Fruit fly (Drosophila melanogaster) whole organism, embryonic: Measurements from ENCODE around the gene Glut4EF.

Experiments
- CG10147 ChIP-seq: fragments of 200-800 bp; sonication (Bioruptor generic); optimal IDR thresholded peaks from 2 replicates; lab custom pipeline; 2019; ENCODE audit warnings: missing biosample characterization, mild to moderate bottlenecking, missing genetic modification characterization, moderate library complexity
- CG10209 ChIP-seq: fragments of 200-800 bp; sonication (Bioruptor generic); optimal IDR thresholded peaks from 3 replicates; lab custom pipeline; 2017; ENCODE audit warnings: missing biosample characterization, mild to moderate bottlenecking, missing genetic modification characterization, missing genetic modification reagents
- CG10654 ChIP-seq: fragments of 200-800 bp; sonication (Bioruptor generic); optimal IDR thresholded peaks from 2 replicates; lab custom pipeline; 2016; ENCODE audit warnings: missing biosample characterization, missing genetic modification characterization
- CG10959 ChIP-seq: fragments of 200-800 bp; sonication (Bioruptor generic); IDR thresholded peaks from 2 replicates; pipeline ENCODE4 v1.3.6; 2022; ENCODE audit warnings: missing biosample characterization, missing genetic modification characterization
- CG10979 ChIP-seq: fragments of 200-800 bp; sonication (Bioruptor generic); optimal IDR thresholded peaks from 2 replicates; lab custom pipeline; 2018; ENCODE audit warnings: missing biosample characterization, mild to moderate bottlenecking, missing genetic modification characterization, moderate library complexity
- CG11723 ChIP-seq: fragments of 200-800 bp; sonication (Bioruptor generic); optimal IDR thresholded peaks from 2 replicates; lab custom pipeline; 2017; ENCODE audit warnings: missing biosample characterization, mild to moderate bottlenecking, missing genetic modification characterization
- CG12391 ChIP-seq: fragments of 200-800 bp; sonication (Bioruptor generic); optimal IDR thresholded peaks from 3 replicates; lab custom pipeline; 2018; ENCODE audit warnings: missing biosample characterization, mild to moderate bottlenecking, missing genetic modification characterization, moderate library complexity
- CG12769 ChIP-seq: fragments of 200-800 bp; sonication (Bioruptor generic); optimal IDR thresholded peaks from 2 replicates; lab custom pipeline; 2019; ENCODE audit warnings: missing biosample characterization, mild to moderate bottlenecking, missing genetic modification characterization, moderate library complexity
- CG13624 ChIP-seq: fragments of 200-800 bp; sonication (Bioruptor generic); optimal IDR thresholded peaks from 2 replicates; lab custom pipeline; 2016; ENCODE audit warnings: missing biosample characterization, missing genetic modification characterization
- CG13775 ChIP-seq: fragments of 200-800 bp; sonication (Bioruptor generic); optimal IDR thresholded peaks from 3 replicates; lab custom pipeline; 2017; ENCODE audit warnings: missing biosample characterization, mild to moderate bottlenecking, missing genetic modification characterization
- CG15696 ChIP-seq: fragments of 200-800 bp; sonication (Bioruptor generic); optimal IDR thresholded peaks from 2 replicates; lab custom pipeline; 2019; ENCODE audit warnings: missing biosample characterization, mild to moderate bottlenecking, missing genetic modification characterization, moderate library complexity
- CG1647 ChIP-seq: fragments of 200-800 bp; sonication (Bioruptor generic); optimal IDR thresholded peaks from 3 replicates; lab custom pipeline; 2016; ENCODE audit warnings: missing biosample characterization, missing genetic modification characterization
- CG17568 ChIP-seq: fragments of 200-800 bp; sonication (Bioruptor generic); optimal IDR thresholded peaks from 2 replicates; lab custom pipeline; 2018; ENCODE audit warnings: missing biosample characterization, mild to moderate bottlenecking, missing genetic modification characterization, moderate library complexity
- CG2199 ChIP-seq: fragments of 200-800 bp; sonication (Bioruptor generic); IDR thresholded peaks from 3 replicates; pipeline ENCODE4 v1.3.6; 2022; ENCODE audit warnings: missing biosample characterization, missing genetic modification characterization
- CG32767 ChIP-seq: fragments of 200-800 bp; sonication (Bioruptor generic); IDR thresholded peaks from 2 replicates; pipeline ENCODE4 v1.3.6; 2022; ENCODE audit warnings: missing biosample characterization, missing genetic modification characterization
- CG32772 ChIP-seq: fragments of 200-800 bp; sonication (Bioruptor generic); IDR thresholded peaks from 2 replicates; pipeline ENCODE4 v1.3.6; 2022; ENCODE audit warnings: missing biosample characterization, missing genetic modification characterization
- CG5180 ChIP-seq: fragments of 200-800 bp; sonication (Bioruptor generic); optimal IDR thresholded peaks from 3 replicates; lab custom pipeline; 2017; ENCODE audit warnings: missing biosample characterization, missing genetic modification characterization, mild to moderate bottlenecking, moderate library complexity, missing genetic modification reagents
- CG6813 ChIP-seq: fragments of 200-800 bp; sonication (Bioruptor generic); optimal IDR thresholded peaks from 2 replicates; lab custom pipeline; 2017; ENCODE audit warnings: missing biosample characterization, missing genetic modification characterization, mild to moderate bottlenecking, moderate library complexity, missing genetic modification reagents
- CG7372 ChIP-seq: fragments of 200-800 bp; sonication (Bioruptor generic); IDR thresholded peaks from 2 replicates; pipeline ENCODE4 v1.3.6; 2022; ENCODE audit warnings: missing biosample characterization, missing genetic modification characterization
- CG7556 ChIP-seq: fragments of 200-800 bp; sonication (Bioruptor generic); optimal IDR thresholded peaks from 2 replicates; lab custom pipeline; 2017; ENCODE audit warnings: missing biosample characterization, mild to moderate bottlenecking, missing genetic modification characterization
- CG7963 ChIP-seq: fragments of 200-800 bp; sonication (Bioruptor generic); IDR thresholded peaks from 3 replicates; pipeline ENCODE4 v1.3.6; 2022; ENCODE audit warnings: missing biosample characterization, missing genetic modification characterization; ENCODE audit not compliant: partially characterized antibody
- CG8388 ChIP-seq: fragments of 200-800 bp; sonication (Bioruptor generic); optimal IDR thresholded peaks from 2 replicates; lab custom pipeline; 2019; ENCODE audit warnings: missing biosample characterization, mild to moderate bottlenecking, missing genetic modification characterization, moderate library complexity
- CG9727 ChIP-seq: fragments of 200-800 bp; sonication (Bioruptor generic); optimal IDR thresholded peaks from 3 replicates; lab custom pipeline; 2017; ENCODE audit warnings: missing biosample characterization, mild to moderate bottlenecking, missing genetic modification characterization
- CG9817 ChIP-seq: fragments of 200-800 bp; sonication (Bioruptor generic); optimal IDR thresholded peaks from 2 replicates; lab custom pipeline; 2018; ENCODE audit warnings: missing biosample characterization, mild to moderate bottlenecking, missing genetic modification characterization, moderate library complexity
- CkIIα-i1 ChIP-seq: fragments of 200-800 bp; sonication (Bioruptor generic); IDR thresholded peaks from 2 replicates; pipeline ENCODE4 v1.3.6; 2022; ENCODE audit warnings: missing biosample characterization, missing genetic modification characterization
- Dip3 ChIP-seq: fragments of 200-800 bp; sonication (Bioruptor generic); optimal IDR thresholded peaks from 3 replicates; lab custom pipeline; 2016; ENCODE audit warnings: missing biosample characterization, missing genetic modification characterization
- Lpt ChIP-seq: fragments of >200 bp; optimal IDR thresholded peaks from 2 replicates; lab custom pipeline; 2018; ENCODE audit warnings: missing biosample characterization, missing genetic modification characterization
- Max ChIP-seq: fragments of 200-800 bp; sonication (Bioruptor generic); optimal IDR thresholded peaks from 2 replicates; lab custom pipeline; 2016; ENCODE audit warnings: missing biosample characterization, mild to moderate bottlenecking, missing genetic modification characterization
- NC2α ChIP-seq: fragments of 200-800 bp; sonication (Bioruptor generic); optimal IDR thresholded peaks from 2 replicates; lab custom pipeline; 2016; ENCODE audit warnings: missing biosample characterization, missing genetic modification characterization
- Rfx ChIP-seq: fragments of 200-800 bp; sonication (Bioruptor generic); IDR thresholded peaks from 2 replicates; pipeline ENCODE4 v1.3.6; 2022; ENCODE audit warnings: missing biosample characterization, missing genetic modification characterization
- Sox100B ChIP-seq: fragments of 200-800 bp; sonication (Bioruptor generic); optimal IDR thresholded peaks from 3 replicates; lab custom pipeline; 2018; ENCODE audit warnings: missing biosample characterization, mild to moderate bottlenecking, missing genetic modification characterization
- Xbp1 ChIP-seq: fragments of 200-800 bp; sonication (Bioruptor generic); optimal IDR thresholded peaks from 3 replicates; lab custom pipeline; 2016; ENCODE audit warnings: missing biosample characterization, mild to moderate bottlenecking, missing genetic modification characterization
- ab ChIP-seq: fragments of 200-800 bp; sonication (Bioruptor generic); optimal IDR thresholded peaks from 2 replicates; lab custom pipeline; 2016; ENCODE audit warnings: missing biosample characterization, missing genetic modification characterization
- ap ChIP-seq: fragments of 200-800 bp; sonication (Bioruptor generic); IDR thresholded peaks from 2 replicates; pipeline ENCODE4 v1.3.6; 2022; ENCODE audit warnings: missing biosample characterization, missing genetic modification characterization
- bowl ChIP-seq: fragments of 200-800 bp; sonication (Bioruptor generic); IDR thresholded peaks from 2 replicates; pipeline ENCODE4 v1.3.6; 2022; ENCODE audit warnings: missing biosample characterization, missing genetic modification characterization
- chm ChIP-seq: fragments of 200-800 bp; sonication (Bioruptor generic); IDR thresholded peaks from 2 replicates; pipeline ENCODE4 v1.3.6; 2022; ENCODE audit warnings: missing biosample characterization, missing genetic modification characterization
- corto ChIP-seq: fragments of 200-800 bp; sonication (Bioruptor generic); optimal IDR thresholded peaks from 2 replicates; lab custom pipeline; 2016; ENCODE audit warnings: missing biosample characterization, mild to moderate bottlenecking, missing genetic modification characterization, moderate library complexity
- dan ChIP-seq: fragments of 200-800 bp; sonication (Bioruptor generic); IDR thresholded peaks from 2 replicates; pipeline ENCODE4 v1.3.6; 2022; ENCODE audit warnings: missing biosample characterization, missing genetic modification characterization
- danr ChIP-seq: fragments of 200-800 bp; sonication (Bioruptor generic); IDR thresholded peaks from 2 replicates; pipeline ENCODE4 v1.3.6; 2022; ENCODE audit warnings: missing biosample characterization, missing genetic modification characterization
- dati ChIP-seq: fragments of 200-800 bp; sonication (Bioruptor generic); IDR thresholded peaks from 2 replicates; pipeline ENCODE4 v1.3.6; 2022; ENCODE audit warnings: missing biosample characterization, missing genetic modification characterization
- dimm ChIP-seq: fragments of 200-800 bp; sonication (Bioruptor generic); IDR thresholded peaks from 2 replicates; pipeline ENCODE4 v1.3.6; 2022; ENCODE audit warnings: missing biosample characterization, missing genetic modification characterization
- ems ChIP-seq: fragments of 200-800 bp; sonication (Bioruptor generic); optimal IDR thresholded peaks from 3 replicates; lab custom pipeline; 2016; ENCODE audit warnings: missing biosample characterization, missing genetic modification characterization
- fd3F ChIP-seq: fragments of 200-800 bp; sonication (Bioruptor generic); optimal IDR thresholded peaks from 2 replicates; lab custom pipeline; 2018; ENCODE audit warnings: missing biosample characterization, mild to moderate bottlenecking, missing genetic modification characterization, moderate library complexity
- gem ChIP-seq: fragments of 200-800 bp; sonication (Bioruptor generic); optimal IDR thresholded peaks from 2 replicates; lab custom pipeline; 2019; ENCODE audit warnings: missing biosample characterization, mild to moderate bottlenecking, missing genetic modification characterization, moderate library complexity
- kni ChIP-seq: fragments of 200-800 bp; sonication (Bioruptor generic); optimal IDR thresholded peaks from 3 replicates; lab custom pipeline; 2017; ENCODE audit warnings: mild to moderate bottlenecking, missing biosample characterization, missing genetic modification reagents, missing genetic modification characterization
- onecut ChIP-seq: fragments of 200-800 bp; sonication (Bioruptor generic); IDR thresholded peaks from 2 replicates; pipeline ENCODE4 v1.3.6; 2022; ENCODE audit warnings: missing biosample characterization, missing genetic modification characterization
- pzg ChIP-seq: fragments of 200-800 bp; sonication (Bioruptor generic); optimal IDR thresholded peaks from 3 replicates; lab custom pipeline; 2018; ENCODE audit warnings: missing biosample characterization, mild to moderate bottlenecking, missing genetic modification characterization, moderate library complexity
- ranshi ChIP-seq: fragments of 200-800 bp; sonication (Bioruptor generic); IDR thresholded peaks from 2 replicates; pipeline ENCODE4 v1.3.6; 2022; ENCODE audit warnings: missing biosample characterization, missing genetic modification characterization
- rib ChIP-seq: fragments of 200-800 bp; sonication (Bioruptor generic); IDR thresholded peaks from 2 replicates; pipeline ENCODE4 v1.3.6; 2022; ENCODE audit warnings: missing biosample characterization, missing genetic modification characterization
- so ChIP-seq: fragments of 200-800 bp; sonication (Bioruptor generic); IDR thresholded peaks from 3 replicates; pipeline ENCODE4 v1.3.6; 2022; ENCODE audit warnings: missing biosample characterization, missing genetic modification characterization
- tx ChIP-seq: fragments of 200-800 bp; sonication (Bioruptor generic); optimal IDR thresholded peaks from 2 replicates; lab custom pipeline; 2016; ENCODE audit warnings: missing biosample characterization, missing genetic modification characterization
- yki ChIP-seq: fragments of >200 bp; optimal IDR thresholded peaks from 3 replicates; lab custom pipeline; 2018

The Glut4EF gene

DNA sequence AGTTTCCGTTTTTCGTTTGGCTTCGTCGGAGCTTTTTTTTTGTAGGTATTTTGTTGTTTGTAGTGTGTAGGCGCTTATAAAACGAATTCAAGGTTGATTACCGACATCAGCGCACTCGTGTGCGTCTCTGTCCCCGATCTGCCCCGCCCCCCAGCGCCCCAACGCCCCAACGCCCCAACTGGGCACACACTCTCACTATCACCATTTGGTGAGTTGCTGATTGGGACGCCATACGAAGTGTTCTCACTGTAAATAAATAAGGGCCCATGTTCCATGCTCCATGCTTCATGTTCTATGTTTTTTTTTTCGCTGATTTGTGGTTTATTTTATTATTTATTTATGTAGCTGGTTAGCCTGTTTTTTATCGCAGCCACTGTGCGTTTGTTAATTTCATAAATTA lies 17.0 kb downstream of the Glut4EF start (continued):
- TF ChIP-seq so (GFP tag; lab: Robert Waterston, UW) (0 out of 3 replicates have a peak, but pooled peaks have one; percentile 60), CG15696 (no peak), ap (no peak), Sox100B (GFP tag; lab: Kevin White, UChicago) (no peak), CG10959 (no peak), CG9727 (GFP tag; lab: Kevin White, UChicago) (no peak), fd3F (no peak), NC2α (GFP tag; lab: Kevin White, UChicago) (no peak), ab (GFP tag; lab: Kevin White, UChicago) (no peak), yki (no peak), CG11723 (no peak), CG10654 (GFP tag; lab: Kevin White, UChicago) (no peak), CG12769 (tag; lab: Kevin White, UChicago) (peak; percentile 56), CG32767 (GFP tag; lab: Robert Waterston, UW) (no peak), Lpt (GFP tag; lab: Kevin White, UChicago) (no peak), chm (0 out of 2 replicates have a peak, but pooled peaks have one; percentile 25), bowl (GFP tag; lab: Robert Waterston, UW) (no peak), CG13624 (GFP tag; lab: Kevin White, UChicago) (no peak), pzg (GFP tag; lab: Kevin White, UChicago) (no peak), CG17568 (GFP tag; lab: Kevin White, UChicago) (no peak), gem (tag; lab: Kevin White, UChicago) (no peak), CG2199 (peak; percentile 54; the same call in 1 of the 3 replicates), CG10979 (tag; lab: Kevin White, UChicago) (no peak), dan (no peak), CG7556 (no peak), CG10209 (no peak), danr (GFP tag; lab: Robert Waterston, UW) (no peak), ems (GFP tag; lab: Kevin White, UChicago) (no peak), CG1647 (GFP tag; lab: Kevin White, UChicago) (no peak), Xbp1 (no peak), rib (GFP tag; lab: Robert Waterston, UW) (peak; percentile 67; the same call in 1 of the 2 replicates), CG12391 (no peak), kni (GFP tag; lab: Kevin White, UChicago) (no peak), CG8388 (GFP tag; lab: Kevin White, UChicago) (peak; percentile 23), dimm (GFP tag; lab: Robert Waterston, UW) (no peak), onecut (no peak), dati (no peak), CG7372 (GFP tag; lab: Robert Waterston, UW) (no peak), Rfx (no peak; the same call in 1 of the 2 replicates), CG9817 (tag; lab: Kevin White, UChicago) (no peak), CG5180 (GFP tag; lab: Kevin White, UChicago) (no peak), Max (GFP tag; lab: Kevin White, UChicago) (no peak), CG13775 (GFP tag; lab: Kevin White, UChicago) (no peak), tx (no peak), CG6813 (GFP tag; lab: Kevin White, UChicago) (peak; percentile 28), Dip3 (GFP tag; lab: Kevin White, UChicago) (no peak), corto (no peak), ranshi (GFP tag; lab: Robert Waterston, UW) (peak; percentile 43; the same call in 1 of the 2 replicates), CG10147 (GFP tag; lab: Kevin White, UChicago) (no peak), CG32772 (no peak), CG7963 (GFP tag; lab: Robert Waterston, UW) (no peak), CkIIα-i1 (GFP tag; lab: Robert Waterston, UW) (no peak)
